Fruit fly (Drosophila melanogaster): ENCODE data around the gene CG8010.

CG8010 gene

dm6 chrX:19220963-19221572 lies 47.6 kb downstream of the CG8010 start:
- TF ChIP-seq crol (GFP tag; IDR thresholded peaks at IDR 0.05) (peak; percentile 46; the same call in 1 of the 2 replicates), CG17385 (GFP tag; optimal IDR thresholded peaks at IDR 0.05) (peak; percentile 76), prd (optimal IDR thresholded peaks at IDR 0.05) (no peak), prd (GFP tag; IDR thresholded peaks at IDR 0.05) (peak; percentile 13; the same call in 1 of the 3 replicates), CG43689 (GFP tag; IDR thresholded peaks at IDR 0.05) (no peak), Stat92E (GFP tag; optimal IDR thresholded peaks at IDR 0.05) (peak in 1 of 3 experiments; percentile 10), cad (GFP tag; optimal IDR thresholded peaks at IDR 0.05) (peak; percentile 88), Blimp-1 (GFP tag; optimal IDR thresholded peaks at IDR 0.05) (peak; percentile 97), tll (GFP tag; optimal IDR thresholded peaks at IDR 0.05) (peak in 1 of 2 experiments; percentile 18), CG15479 (GFP tag; optimal IDR thresholded peaks at IDR 0.05) (no peak), zen (tag; optimal IDR thresholded peaks at IDR 0.05) (peak; percentile 55), trem (tag; optimal IDR thresholded peaks at IDR 0.05) (no peak), kni (GFP tag; optimal IDR thresholded peaks at IDR 0.05) (peak; percentile 35), CG12236 (GFP tag; optimal IDR thresholded peaks at IDR 0.05) (no peak), Awh (GFP tag; IDR thresholded peaks at IDR 0.05) (no peak), grn (GFP tag; optimal IDR thresholded peaks at IDR 0.05) (peak; percentile 26), twi (tag; optimal IDR thresholded peaks at IDR 0.05) (peak; percentile 34), CG33557 (GFP tag; optimal IDR thresholded peaks at IDR 0.05) (peak; percentile 22), CG6791 (GFP tag; IDR thresholded peaks at IDR 0.05; ENCODE audit: partially characterized antibody) (peak; percentile 11; the same call in 1 of the 3 replicates), en (GFP tag; optimal IDR thresholded peaks at IDR 0.05) (no peak)

dm6 chrX:19220415-19220814 lies 48.3 kb downstream of the CG8010 start, which contains the start of gene CG7884:
Gene CG7884 (plus strand): TSS chrX:19220622.
- TF ChIP-seq D (optimal IDR thresholded peaks at IDR 0.05) (no peak), D (GFP tag; optimal IDR thresholded peaks at IDR 0.05) (no peak), CG18764 (GFP tag; optimal IDR thresholded peaks at IDR 0.05) (no peak), sima (GFP tag; optimal IDR thresholded peaks at IDR 0.05) (no peak), CG14860 (GFP tag; IDR thresholded peaks at IDR 0.05; ENCODE audit: partially characterized antibody) (0 out of 3 replicates have a peak, but pooled peaks have one; percentile 11), E2f1 (GFP tag; IDR thresholded peaks at IDR 0.05) (peak; percentile 40; the same call in 1 of the 2 replicates), Oli (tag; optimal IDR thresholded peaks at IDR 0.05) (no peak), Jarid2 (GFP tag; optimal IDR thresholded peaks at IDR 0.05) (peak; percentile 64), CG3847 (GFP tag; IDR thresholded peaks at IDR 0.05) (no peak), CG9727 (GFP tag; optimal IDR thresholded peaks at IDR 0.05) (no peak), hb (GFP tag; IDR thresholded peaks at IDR 0.05; ENCODE audit: partially characterized antibody) (no peak), Ada2b (GFP tag; IDR thresholded peaks at IDR 0.05) (no peak), row (GFP tag; IDR thresholded peaks at IDR 0.05) (no peak), GATAe (GFP tag; conservative IDR thresholded peaks at IDR 0.05) (no peak), CG17829 (tag; optimal IDR thresholded peaks at IDR 0.05) (peak; percentile 7), ap (GFP tag; IDR thresholded peaks at IDR 0.05) (no peak), Lpt (GFP tag; optimal IDR thresholded peaks at IDR 0.05) (no peak), ken (GFP tag; IDR thresholded peaks at IDR 0.05) (no peak), peb (GFP tag; IDR thresholded peaks at IDR 0.05) (no peak), nmo (GFP tag; optimal IDR thresholded peaks at IDR 0.05) (no peak), CG13894 (tag; optimal IDR thresholded peaks at IDR 0.05) (no peak), CG8944 (GFP tag; optimal IDR thresholded peaks at IDR 0.05) (no peak), CG42726 (GFP tag; IDR thresholded peaks at IDR 0.05; ENCODE audit: partially characterized antibody) (no peak), Xrp1 (GFP tag; IDR thresholded peaks at IDR 0.05) (0 out of 2 replicates have a peak, but pooled peaks have one; percentile 23), br (optimal IDR thresholded peaks at IDR 0.05) (no peak), Lim3 (GFP tag; IDR thresholded peaks at IDR 0.05) (no peak), Antp (GFP tag; optimal IDR thresholded peaks at IDR 0.05) (no peak), Max (GFP tag; optimal IDR thresholded peaks at IDR 0.05) (no peak), sd (tag; optimal IDR thresholded peaks at IDR 0.05) (no peak), Ravus (GFP tag; IDR thresholded peaks at IDR 0.05) (no peak), HLHmδ (GFP tag; optimal IDR thresholded peaks at IDR 0.05) (peak; percentile 27)
